Fruit fly (Drosophila melanogaster) whole organism, prepupa: ENCODE measurements around the gene Socs16D.

Experiments used
- CG10631 ChIP-seq: fragments of 200-800 bp; sonication (Bioruptor generic); optimal IDR thresholded peaks from 2 replicates; lab custom pipeline; 2016; ENCODE audit warnings: missing biosample characterization, missing genetic modification characterization
- CG10669 ChIP-seq: fragments of 200-800 bp; sonication (Bioruptor generic); optimal IDR thresholded peaks from 3 replicates; lab custom pipeline; 2018; ENCODE audit warnings: missing biosample characterization, mild to moderate bottlenecking, missing genetic modification characterization, moderate library complexity
- CG11294 ChIP-seq: fragments of 200-800 bp; sonication (Bioruptor generic); IDR thresholded peaks from 2 replicates; pipeline ENCODE4 v1.3.6; 2022; ENCODE audit warnings: missing biosample characterization, missing genetic modification characterization
- CG11902 ChIP-seq: fragments of 200-800 bp; sonication (Bioruptor generic); optimal IDR thresholded peaks from 3 replicates; lab custom pipeline; 2016; ENCODE audit warnings: missing biosample characterization, missing genetic modification characterization
- CG15336 ChIP-seq: fragments of 200-800 bp; sonication (Bioruptor generic); IDR thresholded peaks from 2 replicates; pipeline ENCODE4 v1.3.6; 2022; ENCODE audit warnings: missing biosample characterization, missing genetic modification characterization
- CG16779 ChIP-seq: fragments of 200-800 bp; sonication (Bioruptor generic); optimal IDR thresholded peaks from 3 replicates; lab custom pipeline; 2017; ENCODE audit warnings: missing biosample characterization, mild to moderate bottlenecking, missing genetic modification characterization
- CG3032 ChIP-seq: fragments of 200-800 bp; optimal IDR thresholded peaks from 2 replicates; lab custom pipeline; 2019; ENCODE audit warnings: missing biosample characterization, mild to moderate bottlenecking, missing genetic modification characterization, moderate library complexity
- CG32006 ChIP-seq: fragments of 200-800 bp; sonication (Bioruptor generic); optimal IDR thresholded peaks from 3 replicates; lab custom pipeline; 2017; ENCODE audit warnings: missing biosample characterization, mild to moderate bottlenecking, missing genetic modification characterization
- CG3919 ChIP-seq: fragments of 200-800 bp; sonication (Bioruptor generic); optimal IDR thresholded peaks from 3 replicates; lab custom pipeline; 2016; ENCODE audit warnings: missing biosample characterization, missing genetic modification characterization
- CG6163 ChIP-seq: fragments of 200-800 bp; sonication (Bioruptor generic); IDR thresholded peaks from 3 replicates; pipeline ENCODE4 v1.3.6; 2022; ENCODE audit warnings: missing biosample characterization, missing genetic modification characterization
- CG6276 ChIP-seq: fragments of 200-800 bp; sonication (Bioruptor generic); optimal IDR thresholded peaks from 2 replicates; lab custom pipeline; 2017; ENCODE audit warnings: missing biosample characterization, mild to moderate bottlenecking, missing genetic modification characterization
- CG6792 ChIP-seq: fragments of 200-800 bp; sonication (Bioruptor generic); optimal IDR thresholded peaks from 3 replicates; lab custom pipeline; 2016; ENCODE audit warnings: missing biosample characterization, missing genetic modification characterization
- CG6808 ChIP-seq: fragments of 200-800 bp; sonication (Bioruptor generic); optimal IDR thresholded peaks from 3 replicates; lab custom pipeline; 2017; ENCODE audit warnings: missing biosample characterization, missing genetic modification characterization, mild to moderate bottlenecking, moderate library complexity, missing genetic modification reagents
- CG8119 ChIP-seq: fragments of 200-800 bp; sonication (Bioruptor generic); IDR thresholded peaks from 3 replicates; pipeline ENCODE4 v1.3.6; 2022; ENCODE audit warnings: missing biosample characterization, missing genetic modification characterization
- CG8632 ChIP-seq: fragments of 200-800 bp; sonication (Bioruptor generic); optimal IDR thresholded peaks from 3 replicates; lab custom pipeline; 2016; ENCODE audit warnings: missing biosample characterization, missing genetic modification characterization
- CG9139 ChIP-seq: fragments of 200-800 bp; sonication (Bioruptor generic); optimal IDR thresholded peaks from 3 replicates; lab custom pipeline; 2017; ENCODE audit warnings: missing biosample characterization, mild to moderate bottlenecking, missing genetic modification characterization
- Eip78C ChIP-seq: fragments of 200-800 bp; sonication (Bioruptor generic); peaks from one replicate; lab custom pipeline; 2016; ENCODE audit warnings: missing biosample characterization, missing genetic modification characterization
- Eip93F ChIP-seq: fragments of 200-800 bp; sonication (Bioruptor generic); optimal IDR thresholded peaks from 2 replicates; lab custom pipeline; 2016; ENCODE audit warnings: missing biosample characterization, mild to moderate bottlenecking, missing genetic modification characterization
- Ets21C ChIP-seq: fragments of 200-800 bp; sonication (Bioruptor generic); optimal IDR thresholded peaks from 3 replicates; lab custom pipeline; 2016; ENCODE audit warnings: missing biosample characterization, missing genetic modification characterization
- Ets96B ChIP-seq: fragments of 200-800 bp; optimal IDR thresholded peaks from 2 replicates; lab custom pipeline; 2019; ENCODE audit warnings: missing biosample characterization, mild to moderate bottlenecking, missing genetic modification characterization, moderate library complexity
- Hr38 ChIP-seq: sonication (Bioruptor generic); optimal IDR thresholded peaks from 2 replicates; lab custom pipeline; 2016; ENCODE audit warnings: missing biosample characterization, missing genetic modification characterization
- Hr4 ChIP-seq: fragments of 200-800 bp; sonication (Bioruptor generic); optimal IDR thresholded peaks from 3 replicates; lab custom pipeline; 2016; ENCODE audit warnings: missing biosample characterization, missing genetic modification characterization
- Met ChIP-seq: fragments of 200-800 bp; sonication (Bioruptor generic); optimal IDR thresholded peaks from 3 replicates; lab custom pipeline; 2016; ENCODE audit warnings: missing biosample characterization, missing genetic modification characterization
- OdsH ChIP-seq: fragments of 200-800 bp; sonication (Bioruptor generic); optimal IDR thresholded peaks from 3 replicates; lab custom pipeline; 2016; ENCODE audit warnings: missing biosample characterization, missing genetic modification characterization
- Smox ChIP-seq: fragments of 200-800 bp; sonication (Bioruptor generic); optimal IDR thresholded peaks from 3 replicates; lab custom pipeline; 2016; ENCODE audit warnings: missing biosample characterization, missing genetic modification characterization
- Sox15 ChIP-seq: fragments of 200-800 bp; sonication (Bioruptor generic); optimal IDR thresholded peaks from 3 replicates; lab custom pipeline; 2016; ENCODE audit warnings: missing biosample characterization, missing genetic modification characterization
- acj6 ChIP-seq: fragments of 200-800 bp; sonication (Bioruptor generic); optimal IDR thresholded peaks from 3 replicates; lab custom pipeline; 2016; ENCODE audit warnings: missing biosample characterization, missing genetic modification characterization
- cyc ChIP-seq: fragments of 200-800 bp; sonication (Bioruptor generic); optimal IDR thresholded peaks from 3 replicates; lab custom pipeline; 2016; ENCODE audit warnings: missing biosample characterization, missing genetic modification characterization
- dac ChIP-seq: fragments of 200-800 bp; sonication (Bioruptor generic); optimal IDR thresholded peaks from 2 replicates; lab custom pipeline; 2017; ENCODE audit warnings: missing biosample characterization, mild to moderate bottlenecking, missing genetic modification characterization
- dsx ChIP-seq: fragments of 200-800 bp; optimal IDR thresholded peaks from 3 replicates; lab custom pipeline; 2019; ENCODE audit warnings: missing biosample characterization, mild to moderate bottlenecking, missing genetic modification characterization, moderate library complexity; ENCODE audit not compliant: poor library complexity, severe bottlenecking
- eg ChIP-seq: fragments of 200-800 bp; sonication (Bioruptor generic); IDR thresholded peaks from 3 replicates; pipeline ENCODE4 v1.3.6; 2022; ENCODE audit warnings: missing biosample characterization, missing genetic modification characterization
- esn ChIP-seq: fragments of 200-800 bp; sonication (Bioruptor generic); optimal IDR thresholded peaks from 2 replicates; lab custom pipeline; 2016; ENCODE audit warnings: missing biosample characterization, mild to moderate bottlenecking, missing genetic modification characterization, moderate library complexity
- fd59A ChIP-seq: fragments of 200-800 bp; sonication (Bioruptor generic); optimal IDR thresholded peaks from 2 replicates; lab custom pipeline; 2017; ENCODE audit warnings: missing biosample characterization, mild to moderate bottlenecking, missing genetic modification characterization, missing genetic modification reagents
- pdm3 ChIP-seq: fragments of 200-800 bp; sonication (Bioruptor generic); optimal IDR thresholded peaks from 3 replicates; lab custom pipeline; 2016; ENCODE audit warnings: missing biosample characterization, missing genetic modification characterization
- spab ChIP-seq: fragments of 200-800 bp; sonication (Bioruptor generic); optimal IDR thresholded peaks from 2 replicates; lab custom pipeline; 2017; ENCODE audit warnings: missing biosample characterization, mild to moderate bottlenecking, missing genetic modification characterization, missing genetic modification reagents
- ss ChIP-seq, 2 experiments: fragments of 200-800 bp; sonication (Bioruptor generic); optimal IDR thresholded peaks; 2 replicates in 1 of 2; 3 replicates in 1 of 2; lab custom pipeline; 2017 to 2018; ENCODE audit warnings: mild to moderate bottlenecking in 2 of 2, missing biosample characterization in 2 of 2, missing genetic modification characterization in 2 of 2, moderate library complexity in 1 of 2

Socs16D gene

dm6 chrX:17836420-17836932, 9.1 kb upstream of the Socs16D start:
- peak; percentile 39 for TF ChIP-seq Ets96B (tag; lab: Kevin White, UChicago)
- no peak for TF ChIP-seq cyc (GFP tag; lab: Kevin White, UChicago)
- no peak for TF ChIP-seq acj6 (GFP tag; lab: Kevin White, UChicago)
- TF ChIP-seq spab = peak; percentile 32
- no peak for TF ChIP-seq Sox15 (GFP tag; lab: Kevin White, UChicago)
- peak; percentile 64 for TF ChIP-seq Eip78C
- TF ChIP-seq CG6276 = peak; percentile 23
- TF ChIP-seq Met (GFP tag; lab: Kevin White, UChicago) = no peak
- no peak for TF ChIP-seq CG3919 (GFP tag; lab: Kevin White, UChicago)
- TF ChIP-seq CG32006 (GFP tag; lab: Kevin White, UChicago) = peak; percentile 52
- no peak; the same call in 2 of the 3 replicates for TF ChIP-seq CG6163 (GFP tag; lab: Robert Waterston, UW)
- peak; percentile 30 for TF ChIP-seq CG10669 (GFP tag; lab: Kevin White, UChicago)
- peak in 1 of 2 experiments; percentile 60 for TF ChIP-seq ss (GFP tag; optimal IDR thresholded peaks at IDR 0.05; lab: Kevin White, UChicago)
- TF ChIP-seq CG10631 (GFP tag; lab: Kevin White, UChicago) = peak; percentile 22
- no peak for TF ChIP-seq Ets21C
- no peak for TF ChIP-seq CG6792 (GFP tag; lab: Kevin White, UChicago)
- TF ChIP-seq OdsH (GFP tag; lab: Kevin White, UChicago) = peak; percentile 58
- peak; percentile 2 for TF ChIP-seq CG8632 (GFP tag; lab: Kevin White, UChicago)
- no peak for TF ChIP-seq esn (GFP tag; lab: Kevin White, UChicago)
- no peak for TF ChIP-seq CG16779 (tag; lab: Kevin White, UChicago)
- peak; percentile 31; the same call in 1 of the 2 replicates for TF ChIP-seq CG15336 (GFP tag; lab: Robert Waterston, UW)
- peak; percentile 35 for TF ChIP-seq dsx (GFP tag; lab: Kevin White, UChicago)
- no peak for TF ChIP-seq dac (GFP tag; lab: Kevin White, UChicago)
- TF ChIP-seq Smox (GFP tag; lab: Kevin White, UChicago) = no peak
- peak; percentile 45 for TF ChIP-seq CG3032 (tag; lab: Kevin White, UChicago)
- TF ChIP-seq CG11902 (GFP tag; lab: Kevin White, UChicago) = no peak
- no peak for TF ChIP-seq Hr38 (GFP tag; lab: Kevin White, UChicago)
- TF ChIP-seq fd59A (GFP tag; lab: Kevin White, UChicago) = peak; percentile 23
- no peak; the same call in 2 of the 3 replicates for TF ChIP-seq eg (GFP tag; lab: Robert Waterston, UW)
- TF ChIP-seq Hr4 (GFP tag; lab: Kevin White, UChicago) = peak; percentile 21
- 0 out of 3 replicates have a peak, but pooled peaks have one; percentile 23 for TF ChIP-seq CG8119 (GFP tag; lab: Robert Waterston, UW)
- peak; percentile 43 for TF ChIP-seq CG6808
- TF ChIP-seq, all 60 proteins: peak for 17

dm6 chrX:17834754-17835153, 7.4 kb upstream of the Socs16D start:
- TF ChIP-seq CG9139 (GFP tag; lab: Kevin White, UChicago) = no peak
- TF ChIP-seq Eip78C = peak; percentile 40
- TF ChIP-seq CG11902 (GFP tag; lab: Kevin White, UChicago) = no peak
- TF ChIP-seq, all 60 proteins: peak for 1

- TF ChIP-seq pdm3 (GFP tag; lab: Kevin White, UChicago) (no peak), Eip93F (no peak), CG11294 (GFP tag; lab: Robert Waterston, UW) (no peak), CG6163 (GFP tag; lab: Robert Waterston, UW) (0 out of 3 replicates have a peak, but pooled peaks have one; percentile 16), Eip78C (peak; percentile 38), eg (GFP tag; lab: Robert Waterston, UW) (0 out of 3 replicates have a peak, but pooled peaks have one; percentile 30)
Measured at dm6 chrX:17833986-17834385, 6.6 kb upstream of the Socs16D start.
